Worm (Caenorhabditis elegans) whole organism, midembryonic: ENCODE measurements around the gene aat-8.

Source experiments
- T22C8.4 ChIP-seq: fragments of 200-800 bp; sonication (Bioruptor generic); IDR thresholded peaks from 2 replicates; pipeline ENCODE4 v1.3.6; 2022; ENCODE audit warnings: missing genetic modification characterization, missing compliant biosample characterization
- cog-1 ChIP-seq: sonication (generic microtip); optimal IDR thresholded peaks from 2 replicates; lab custom pipeline; 2016; ENCODE audit warnings: missing genetic modification characterization, missing compliant biosample characterization
- flt-1 ChIP-seq: fragments of 200-800 bp; sonication (Bioruptor generic); IDR thresholded peaks from 2 replicates; pipeline ENCODE4 v1.3.6; 2022; ENCODE audit warnings: missing genetic modification characterization, missing compliant biosample characterization
- klf-2 ChIP-seq: fragments of 200-800 bp; sonication (Bioruptor generic); conservative IDR thresholded peaks from 2 replicates; pipeline ENCODE4 v1.3.6; 2022; ENCODE audit warnings: missing genetic modification reagents, missing genetic modification characterization, missing compliant biosample characterization
- med-1 ChIP-seq: sonication (generic microtip); optimal IDR thresholded peaks from 2 replicates; lab custom pipeline; 2017; ENCODE audit warnings: missing genetic modification characterization, mild to moderate bottlenecking, missing compliant biosample characterization, antibody characterized with exemption, missing genetic modification reagents; ENCODE audit not compliant: insufficient read depth
- ref-1 ChIP-seq: fragments of 200-800 bp; sonication (Bioruptor generic); conservative IDR thresholded peaks from 2 replicates; pipeline ENCODE4 v1.3.6; 2022; ENCODE audit warnings: missing genetic modification reagents, missing genetic modification characterization, missing compliant biosample characterization
- tab-1 ChIP-seq: fragments of 200-800 bp; sonication (Bioruptor generic); IDR thresholded peaks from 2 replicates; pipeline ENCODE4 v1.3.6; 2022; ENCODE audit warnings: missing genetic modification characterization, missing compliant biosample characterization
- ztf-23 ChIP-seq: fragments of 200-800 bp; sonication (Bioruptor generic); IDR thresholded peaks from 2 replicates; pipeline ENCODE4 v1.3.6; 2022; ENCODE audit warnings: missing genetic modification reagents, missing genetic modification characterization, missing compliant biosample characterization
- ztf-29 ChIP-seq: fragments of 200-800 bp; sonication (Bioruptor generic); IDR thresholded peaks from 2 replicates; pipeline ENCODE4 v1.3.6; 2022; ENCODE audit warnings: missing genetic modification reagents, missing genetic modification characterization, missing compliant biosample characterization

aat-8 gene

ce11 chrIV:3899719-3900554 lies 35.1 kb upstream of the aat-8 start, which contains the start of gene srz-62:
Gene srz-62 (plus strand): TSS chrIV:3900504.
- no peak for TF ChIP-seq med-1 (GFP tag; lab: Kevin White, UChicago)
- no peak for TF ChIP-seq ztf-23 (GFP tag; lab: Robert Waterston, UW)
- no peak for TF ChIP-seq klf-2 (GFP tag; lab: Robert Waterston, UW)
- no peak for TF ChIP-seq T22C8.4 (GFP tag; lab: Robert Waterston, UW)

ce11 chrIV:3894770-3895169 lies 29.9 kb upstream of the aat-8 start, which contains the start of gene dct-8:
Gene dct-8 (plus strand): TSS chrIV:3895070.
- no peak for TF ChIP-seq ztf-23 (GFP tag; lab: Robert Waterston, UW)
- TF ChIP-seq ztf-29, result no peak
- no peak for TF ChIP-seq flt-1 (GFP tag; lab: Robert Waterston, UW)
- no peak for TF ChIP-seq T22C8.4 (GFP tag; lab: Robert Waterston, UW)
- TF ChIP-seq cog-1 (tag; lab: Kevin White, UChicago), result no peak
- TF ChIP-seq med-1 (GFP tag; lab: Kevin White, UChicago), result no peak
- TF ChIP-seq klf-2 (GFP tag; lab: Robert Waterston, UW), result no peak

- no peak for TF ChIP-seq cog-1 (tag; lab: Kevin White, UChicago)
- no peak for TF ChIP-seq ztf-29
These were observed 29.2 kb upstream of the aat-8 start, which contains the start of gene F56D6.8 for ce11 chrIV:3894004-3894480. Gene F56D6.8 (minus strand): TSS chrIV:3894430.

- TF ChIP-seq tab-1 (GFP tag; lab: Robert Waterston, UW), result no peak
These were observed 27.2 kb upstream of the aat-8 start, which contains the start of gene F56D6.9 for ce11 chrIV:3892027-3892426. Gene F56D6.9 (plus strand): TSS chrIV:3892327.

ce11 chrIV:3888963-3889362 lies 24.1 kb upstream of the aat-8 start, which contains the start of gene oac-21:
Gene oac-21 (plus strand): TSS chrIV:3889263.
- TF ChIP-seq cog-1 (tag; lab: Kevin White, UChicago) (no peak), klf-2 (GFP tag; lab: Robert Waterston, UW) (no peak), ztf-29 (no peak), ref-1 (no peak), med-1 (GFP tag; lab: Kevin White, UChicago) (no peak), ztf-23 (GFP tag; lab: Robert Waterston, UW) (no peak), tab-1 (GFP tag; lab: Robert Waterston, UW) (no peak), flt-1 (GFP tag; lab: Robert Waterston, UW) (no peak), T22C8.4 (GFP tag; lab: Robert Waterston, UW) (no peak)

- no peak for TF ChIP-seq med-1 (GFP tag; lab: Kevin White, UChicago)
- no peak for TF ChIP-seq klf-2 (GFP tag; lab: Robert Waterston, UW)
- TF ChIP-seq ztf-29, result no peak
- TF ChIP-seq ref-1, result no peak
- TF ChIP-seq flt-1 (GFP tag; lab: Robert Waterston, UW), result no peak
These were observed 20.5 kb upstream of the aat-8 start, which contains the start of gene oac-22 for ce11 chrIV:3885369-3885768. Gene oac-22 (plus strand): TSS chrIV:3885669.

ce11 chrIV:3881119-3881518 lies 16.3 kb upstream of the aat-8 start, which contains the start of the genes F37C4.8 and oac-23:
Gene F37C4.8 (minus strand): TSS chrIV:3881219.
Gene oac-23 (plus strand): TSS chrIV:3881441.
- TF ChIP-seq T22C8.4 (GFP tag; lab: Robert Waterston, UW), result no peak
- no peak for TF ChIP-seq cog-1 (tag; lab: Kevin White, UChicago)
- no peak for TF ChIP-seq ref-1
- no peak for TF ChIP-seq klf-2 (GFP tag; lab: Robert Waterston, UW)
- no peak for TF ChIP-seq ztf-29
- no peak for TF ChIP-seq ztf-23 (GFP tag; lab: Robert Waterston, UW)
- TF ChIP-seq med-1 (GFP tag; lab: Kevin White, UChicago), result no peak

ce11 chrIV:3878283-3878938 lies 13.6 kb upstream of the aat-8 start, which contains the start of gene F37C4.6:
Gene F37C4.6 (minus strand): TSS chrIV:3878333.
- TF ChIP-seq ref-1 (no peak), med-1 (GFP tag; lab: Kevin White, UChicago) (no peak), tab-1 (GFP tag; lab: Robert Waterston, UW) (no peak), flt-1 (GFP tag; lab: Robert Waterston, UW) (no peak), T22C8.4 (GFP tag; lab: Robert Waterston, UW) (no peak), klf-2 (GFP tag; lab: Robert Waterston, UW) (no peak), ztf-23 (GFP tag; lab: Robert Waterston, UW) (no peak), ztf-29 (no peak), cog-1 (tag; lab: Kevin White, UChicago) (no peak)

ce11 chrIV:3876955-3877354 lies 12.1 kb upstream of the aat-8 start:
- TF ChIP-seq T22C8.4 (GFP tag; lab: Robert Waterston, UW), result no peak
- no peak for TF ChIP-seq flt-1 (GFP tag; lab: Robert Waterston, UW)
- no peak for TF ChIP-seq ref-1

- no peak for TF ChIP-seq tab-1 (GFP tag; lab: Robert Waterston, UW)
- no peak for TF ChIP-seq ref-1
- no peak for TF ChIP-seq ztf-29
- no peak for TF ChIP-seq ztf-23 (GFP tag; lab: Robert Waterston, UW)
- no peak for TF ChIP-seq flt-1 (GFP tag; lab: Robert Waterston, UW)
- no peak for TF ChIP-seq cog-1 (tag; lab: Kevin White, UChicago)
- no peak for TF ChIP-seq T22C8.4 (GFP tag; lab: Robert Waterston, UW)
- TF ChIP-seq klf-2 (GFP tag; lab: Robert Waterston, UW), result no peak
- no peak for TF ChIP-seq med-1 (GFP tag; lab: Kevin White, UChicago)
These were observed 10.4 kb upstream of the aat-8 start for ce11 chrIV:3875260-3875659.
